Fruit fly (Drosophila melanogaster): ENCODE results near the gene Usp7.

dm6 chrX:11993279-11993678 is 35.6 kb downstream of the Usp7 start:
- TF ChIP-seq usp (GFP tag; optimal IDR thresholded peaks at IDR 0.05) (no peak), CG8478 (optimal IDR thresholded peaks at IDR 0.05) (no peak), psq (optimal IDR thresholded peaks at IDR 0.05) (no peak), pan (optimal IDR thresholded peaks at IDR 0.05) (no peak), EcR (GFP tag; optimal IDR thresholded peaks at IDR 0.05) (no peak), Dll (optimal IDR thresholded peaks at IDR 0.05) (no peak)
